Worm (Caenorhabditis elegans): ENCODE results near the gene mes-6.
A peak's percentile ranks its signal among the peaks of the same experiment; 100 is the strongest.

The mes-6 gene

DNA sequence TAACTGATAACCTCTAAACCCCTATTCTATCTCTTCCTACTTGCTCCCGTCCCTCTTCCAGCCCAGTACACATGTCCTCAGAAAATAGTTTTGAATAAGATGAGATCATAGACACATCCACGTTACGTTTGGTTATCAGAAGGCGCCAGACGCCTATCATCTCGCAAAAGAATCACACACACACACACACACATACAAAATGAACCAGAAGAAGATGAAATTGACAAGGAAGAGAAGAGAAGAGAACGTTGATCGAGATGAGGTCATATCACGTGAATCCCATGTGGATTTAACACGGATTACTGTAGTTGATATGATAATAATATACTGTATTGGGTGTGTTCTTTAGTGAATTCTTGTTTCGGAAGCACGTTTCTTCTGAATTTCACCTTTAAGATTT lies 15.0 kb downstream of the mes-6 start:
- TF ChIP-seq W03F9.2 (tag; optimal IDR thresholded peaks at IDR 0.05) (no peak), him-1 (tag; optimal IDR thresholded peaks at IDR 0.05) (no peak), dao-5 (tag; optimal IDR thresholded peaks at IDR 0.05) (no peak)

DNA sequence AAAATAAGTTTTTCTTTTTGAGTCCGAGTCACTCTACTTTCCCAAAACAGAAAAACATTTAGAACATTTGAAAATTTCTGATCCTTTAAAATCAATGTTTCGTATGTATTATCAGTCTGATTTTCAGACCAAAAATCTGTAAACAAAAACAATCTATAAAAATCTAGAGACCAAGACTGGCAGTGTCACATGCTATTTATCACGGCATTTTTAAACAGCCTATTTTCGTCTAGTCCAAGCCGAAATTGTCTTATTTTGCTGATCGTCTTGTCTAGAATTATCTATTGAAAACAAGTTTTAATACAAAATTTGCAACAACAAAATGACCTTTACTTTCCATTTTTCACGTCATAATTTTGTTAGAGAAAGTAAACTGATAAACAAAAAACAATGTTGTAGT lies 15.5 kb downstream of the mes-6 start:
- TF ChIP-seq him-1 (tag; optimal IDR thresholded peaks at IDR 0.05), result no peak
- no peak for TF ChIP-seq W03F9.2 (tag; optimal IDR thresholded peaks at IDR 0.05)
- no peak for TF ChIP-seq dao-5 (tag; optimal IDR thresholded peaks at IDR 0.05)

DNA sequence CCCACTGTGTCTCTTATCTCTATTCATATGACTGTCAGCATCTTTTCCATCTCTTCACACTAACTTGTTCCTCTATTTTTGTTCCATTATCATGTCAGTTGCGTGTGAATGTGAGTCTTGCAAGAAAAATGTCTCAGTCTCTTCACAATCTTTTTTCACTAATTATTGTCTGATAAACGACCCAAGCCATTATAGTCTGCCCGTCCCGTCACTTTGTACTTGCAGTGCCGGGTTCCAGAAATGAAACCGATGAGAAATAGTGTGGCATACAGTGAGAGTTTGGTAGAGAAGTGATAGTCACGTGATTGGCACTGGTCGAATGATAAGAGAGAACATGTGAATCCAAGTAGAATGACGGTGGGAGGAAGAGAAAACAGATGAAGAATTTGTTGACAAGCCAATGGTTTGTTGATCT lies 16.5 kb downstream of the mes-6 start:
- TF ChIP-seq W03F9.2 (tag; optimal IDR thresholded peaks at IDR 0.05) (peak; percentile 58), him-1 (tag; optimal IDR thresholded peaks at IDR 0.05) (no peak), dao-5 (tag; optimal IDR thresholded peaks at IDR 0.05) (no peak)

DNA sequence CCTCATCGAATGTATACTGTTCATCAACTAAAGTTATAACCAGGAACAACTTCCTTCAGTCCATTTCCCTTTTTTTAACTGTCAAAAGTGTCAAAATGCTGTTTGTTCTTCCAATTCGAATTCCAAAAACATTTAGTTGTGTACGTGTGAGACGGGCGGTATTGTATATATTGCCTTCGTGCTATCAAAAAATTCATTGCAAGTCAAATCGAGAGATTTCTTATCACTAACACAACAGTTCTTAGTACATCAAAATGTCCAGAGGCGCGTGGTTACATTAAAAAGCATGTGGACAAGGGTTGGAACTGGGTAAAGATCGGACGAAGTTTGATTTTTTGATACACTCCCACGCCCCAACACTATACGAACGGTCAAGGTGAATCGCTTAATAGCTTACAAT lies 17.3 kb downstream of the mes-6 start:
- TF ChIP-seq W03F9.2 (tag; optimal IDR thresholded peaks at IDR 0.05) (no peak), dao-5 (tag; optimal IDR thresholded peaks at IDR 0.05) (no peak), him-1 (tag; optimal IDR thresholded peaks at IDR 0.05) (no peak)

DNA sequence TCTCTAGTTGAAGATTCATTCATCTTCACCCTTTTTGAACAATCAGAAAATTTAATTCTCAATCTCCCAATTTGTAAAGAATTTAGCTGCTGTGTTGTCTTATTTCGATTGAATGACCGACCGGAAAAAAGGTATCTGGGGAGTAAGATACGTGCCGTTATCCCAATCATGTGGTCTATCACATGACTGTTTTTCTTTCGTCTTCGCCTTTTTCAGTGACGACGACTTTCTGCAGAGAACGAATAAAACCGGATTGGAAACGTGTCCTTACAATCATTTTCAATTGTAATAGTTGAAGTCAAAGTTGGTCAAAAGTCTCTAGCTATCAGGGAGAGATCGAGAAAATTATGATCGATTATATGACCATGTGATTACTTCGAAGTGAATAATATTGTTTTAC lies 18.0 kb downstream of the mes-6 start:
- no peak for TF ChIP-seq dao-5 (tag; optimal IDR thresholded peaks at IDR 0.05)
- no peak for TF ChIP-seq him-1 (tag; optimal IDR thresholded peaks at IDR 0.05)
- TF ChIP-seq W03F9.2 (tag; optimal IDR thresholded peaks at IDR 0.05), result no peak

DNA sequence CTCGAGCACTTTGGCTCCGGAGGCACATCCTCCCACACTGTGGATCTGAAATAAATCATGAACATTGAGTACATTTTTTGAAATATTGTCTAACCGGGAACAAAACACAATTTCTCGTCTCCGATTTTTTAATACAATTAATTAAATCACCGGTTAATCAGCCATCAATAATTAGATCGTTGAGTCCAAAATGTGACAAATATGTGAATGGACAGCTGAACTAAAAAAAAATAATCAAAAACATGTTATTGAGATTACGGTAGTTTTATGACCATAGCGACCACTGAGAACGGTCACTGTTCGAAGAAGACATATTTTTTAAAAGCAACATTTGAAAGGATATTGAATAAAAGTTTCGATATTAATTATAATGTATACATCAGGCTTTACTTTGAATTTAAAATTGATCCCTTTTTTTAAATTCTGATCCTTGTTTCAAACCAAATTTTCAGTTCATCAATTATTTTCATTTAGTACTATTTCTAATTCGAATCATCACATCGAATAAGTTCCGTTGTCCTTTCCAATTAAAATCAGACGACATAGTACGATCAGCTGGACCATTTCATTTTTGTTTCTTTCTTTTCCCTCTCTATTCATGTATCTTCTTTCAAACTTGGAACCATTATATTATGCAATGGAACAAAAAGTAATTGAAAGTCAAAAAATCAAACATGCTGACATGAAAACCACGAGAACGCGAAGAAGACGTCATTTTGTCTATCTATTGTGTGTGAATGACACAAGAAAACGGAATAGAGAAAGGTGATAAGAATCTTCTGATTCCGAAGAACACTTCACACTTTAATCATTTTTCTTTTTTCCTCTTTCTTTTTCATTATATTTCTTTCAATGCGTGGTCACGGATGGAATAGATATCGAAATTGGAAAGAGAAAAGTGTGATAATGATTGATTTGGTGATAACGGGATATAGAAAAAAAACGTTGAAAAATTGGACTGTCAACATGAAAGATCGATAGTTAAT lies 19.3 kb downstream of the mes-6 start:
- TF ChIP-seq W03F9.2 (tag; optimal IDR thresholded peaks at IDR 0.05) (peak; percentile 46), dao-5 (tag; optimal IDR thresholded peaks at IDR 0.05) (no peak)

DNA sequence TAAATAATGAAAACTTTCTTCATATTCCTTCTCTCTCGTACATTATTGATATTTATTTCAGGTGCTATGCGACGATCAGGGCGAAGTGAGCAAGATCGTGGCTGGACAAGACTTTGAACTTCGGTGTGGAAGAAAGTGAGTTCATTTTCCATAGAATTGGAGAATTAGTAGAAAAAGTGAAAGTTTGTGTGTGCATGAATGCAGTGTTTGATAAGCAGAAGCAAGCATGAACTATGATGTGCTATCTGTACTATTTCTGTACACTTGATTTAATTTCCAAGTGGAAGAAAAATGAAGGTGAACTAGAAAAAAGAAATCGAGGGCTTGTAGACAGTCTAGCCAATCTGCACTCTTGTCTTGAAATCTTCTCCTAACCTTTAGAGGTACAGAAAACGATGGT lies 20.9 kb downstream of the mes-6 start:
- TF ChIP-seq him-1 (tag; optimal IDR thresholded peaks at IDR 0.05), result no peak
- no peak for TF ChIP-seq W03F9.2 (tag; optimal IDR thresholded peaks at IDR 0.05)
- TF ChIP-seq dao-5 (tag; optimal IDR thresholded peaks at IDR 0.05), result no peak

DNA sequence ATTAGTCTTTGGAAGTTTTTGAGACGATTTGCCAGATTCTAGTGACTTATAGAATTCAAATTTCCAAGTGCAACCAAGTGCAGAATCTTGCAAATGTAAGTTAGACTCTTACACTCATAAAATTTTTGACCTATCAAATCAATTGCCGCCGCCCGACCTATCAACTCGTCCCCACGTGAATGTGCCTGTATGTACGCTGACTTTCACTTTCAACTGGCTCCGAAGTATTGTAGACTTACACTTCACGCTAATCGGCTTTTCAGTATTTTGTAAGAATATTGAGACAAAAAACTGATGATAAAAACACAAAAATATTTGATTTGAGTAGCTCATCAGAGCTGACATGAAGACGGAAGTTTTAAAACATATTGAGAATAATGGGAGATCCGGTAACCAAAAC lies 21.7 kb downstream of the mes-6 start:
- TF ChIP-seq W03F9.2 (tag; optimal IDR thresholded peaks at IDR 0.05) (no peak), dao-5 (tag; optimal IDR thresholded peaks at IDR 0.05) (no peak), him-1 (tag; optimal IDR thresholded peaks at IDR 0.05) (no peak)

DNA sequence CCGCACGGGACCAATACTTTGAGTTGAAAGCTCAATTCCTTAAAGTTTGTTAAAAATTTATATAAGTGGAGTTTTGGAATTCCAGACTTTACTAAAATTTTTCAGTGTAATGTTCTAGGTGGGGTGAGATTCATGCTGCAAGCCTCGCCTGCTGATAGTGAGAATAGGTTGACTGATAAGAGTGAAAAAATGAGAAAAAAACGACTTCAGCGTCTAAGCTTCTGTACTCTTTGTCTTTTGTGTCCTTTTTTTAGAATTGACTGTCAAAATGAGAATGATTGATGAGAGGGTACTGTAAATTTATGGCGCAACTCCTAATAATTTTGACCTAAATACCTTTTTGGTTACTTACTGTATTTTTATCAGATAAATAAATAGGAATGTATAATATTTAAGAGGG lies 23.1 kb downstream of the mes-6 start:
- TF ChIP-seq dao-5 (tag; optimal IDR thresholded peaks at IDR 0.05) (no peak), him-1 (tag; optimal IDR thresholded peaks at IDR 0.05) (no peak), W03F9.2 (tag; optimal IDR thresholded peaks at IDR 0.05) (no peak)

DNA sequence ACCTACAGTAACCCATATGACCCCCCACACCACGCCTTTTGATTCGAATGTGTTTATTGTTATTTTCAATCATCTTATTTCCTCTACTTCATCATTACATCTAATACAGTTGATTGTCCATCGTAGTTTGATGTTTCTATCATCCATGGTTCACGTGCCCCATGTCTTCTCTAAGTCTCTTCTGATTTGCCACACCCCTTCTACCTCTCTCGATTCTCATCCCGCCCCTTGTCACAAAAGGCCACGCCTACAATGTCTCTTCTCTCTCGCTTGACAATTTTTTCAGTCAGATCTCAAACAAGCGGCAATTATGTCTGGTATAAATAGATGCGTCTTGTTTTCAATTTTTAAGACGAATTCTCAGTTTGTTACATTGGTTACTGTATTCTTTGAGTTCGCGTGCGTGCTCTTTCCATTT lies 23.9 kb downstream of the mes-6 start:
- TF ChIP-seq W03F9.2 (tag; optimal IDR thresholded peaks at IDR 0.05) (peak; percentile 23), dao-5 (tag; optimal IDR thresholded peaks at IDR 0.05) (no peak)

DNA sequence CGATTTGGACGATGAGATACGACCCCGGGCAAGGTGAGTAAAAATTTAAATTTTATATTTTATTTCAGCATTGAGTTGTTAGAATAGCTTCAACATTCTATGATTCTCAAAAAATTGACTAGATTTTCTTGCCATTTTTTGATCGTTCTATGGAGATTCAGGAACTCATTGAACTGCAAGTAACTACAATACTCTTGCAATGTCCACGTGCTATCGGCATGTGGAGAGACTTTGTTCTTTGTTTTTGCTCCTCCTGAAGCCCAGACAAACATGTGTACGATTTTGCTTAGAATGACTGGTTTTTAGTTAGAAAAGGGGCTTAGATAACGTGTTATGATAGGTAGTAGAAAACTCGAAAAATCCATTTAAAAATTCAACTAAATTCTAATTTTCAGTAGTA lies 24.9 kb downstream of the mes-6 start:
- TF ChIP-seq W03F9.2 (tag; optimal IDR thresholded peaks at IDR 0.05) (no peak), dao-5 (tag; optimal IDR thresholded peaks at IDR 0.05) (no peak), him-1 (tag; optimal IDR thresholded peaks at IDR 0.05) (no peak)

DNA sequence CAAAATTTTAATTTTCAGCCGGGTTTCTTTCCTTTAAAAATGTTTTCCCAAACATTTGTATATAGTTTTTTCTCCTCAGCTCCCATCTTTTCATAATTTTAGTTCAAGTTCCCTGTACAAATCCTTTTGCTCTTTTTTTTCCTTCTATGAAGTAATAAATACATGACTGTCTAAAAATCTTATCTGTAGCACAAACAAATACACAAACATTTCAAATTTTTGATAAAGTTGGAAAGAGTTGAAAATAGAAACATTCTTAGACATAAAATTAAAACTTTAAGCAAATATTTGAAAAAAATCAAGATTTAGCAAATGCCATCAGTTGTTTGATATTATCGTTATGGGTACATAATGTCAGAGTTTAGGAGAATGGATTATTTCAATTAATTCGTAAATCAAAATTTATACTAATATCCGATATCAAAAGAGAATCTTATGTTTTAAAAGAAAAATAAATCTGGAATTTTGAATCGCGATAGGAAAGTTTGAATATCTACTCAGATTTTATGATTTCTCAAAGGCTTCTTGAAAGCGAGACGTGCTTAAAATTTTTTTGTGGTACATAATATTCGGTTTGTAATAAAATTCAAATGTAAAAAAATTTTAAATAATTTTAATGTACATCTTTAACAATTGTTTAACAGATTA lies 27.1 kb downstream of the mes-6 start:
- TF ChIP-seq him-1 (tag; optimal IDR thresholded peaks at IDR 0.05) (no peak), W03F9.2 (tag; optimal IDR thresholded peaks at IDR 0.05) (no peak), dao-5 (tag; optimal IDR thresholded peaks at IDR 0.05) (no peak)

DNA sequence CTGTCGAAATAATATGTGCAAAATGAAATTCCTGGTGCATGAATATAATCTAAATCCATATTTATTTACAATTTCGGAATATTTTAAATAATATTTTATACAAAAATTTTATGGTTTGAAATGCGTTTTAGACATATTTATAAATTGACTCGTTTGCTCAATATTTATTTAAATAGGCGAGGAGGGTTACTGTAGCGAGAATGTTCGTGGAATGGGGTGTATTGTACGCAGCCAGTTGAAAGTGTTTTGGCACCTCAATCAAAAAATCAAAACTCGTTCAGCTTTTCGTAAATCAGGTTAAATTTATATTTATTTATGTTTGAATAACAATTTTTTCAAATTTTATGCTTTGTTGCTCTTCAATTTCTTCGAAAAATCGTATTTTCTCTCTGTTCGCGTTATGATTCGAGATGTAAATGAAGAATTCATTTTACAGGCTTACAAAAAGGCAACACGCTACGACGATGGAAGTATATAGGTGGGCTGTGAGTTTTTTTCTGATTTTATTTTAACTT lies 27.6 kb downstream of the mes-6 start, which contains the start of gene hyl-1:
TSS of gene hyl-1 (plus strand) at position 465 of the 515 bp plus-strand sequence.
- TF ChIP-seq W03F9.2 (tag; optimal IDR thresholded peaks at IDR 0.05) (no peak), him-1 (tag; optimal IDR thresholded peaks at IDR 0.05) (no peak), dao-5 (tag; optimal IDR thresholded peaks at IDR 0.05) (no peak)

DNA sequence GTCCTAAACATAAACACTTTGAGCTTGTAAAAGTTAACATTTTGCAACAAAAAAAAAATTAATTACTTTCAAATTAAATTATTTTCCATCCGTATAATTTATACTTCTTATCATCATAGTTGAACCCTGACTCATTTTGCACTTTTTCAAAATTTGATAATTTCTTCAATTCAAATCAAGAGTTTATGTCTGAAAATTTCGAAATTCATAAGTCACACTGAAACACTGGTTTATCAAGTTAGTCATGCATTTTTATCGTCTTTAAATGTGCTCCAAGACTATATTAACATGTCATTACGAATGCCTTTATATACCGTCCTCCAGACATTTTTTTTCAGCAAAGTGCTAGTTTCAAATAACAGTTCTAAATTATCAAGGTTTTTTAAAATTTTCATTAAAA lies 28.6 kb downstream of the mes-6 start:
- TF ChIP-seq W03F9.2 (tag; optimal IDR thresholded peaks at IDR 0.05) (no peak), him-1 (tag; optimal IDR thresholded peaks at IDR 0.05) (no peak)
